Fruit fly (Drosophila melanogaster): ENCODE data around the gene CG8526.

The CG8526 gene

DNA sequence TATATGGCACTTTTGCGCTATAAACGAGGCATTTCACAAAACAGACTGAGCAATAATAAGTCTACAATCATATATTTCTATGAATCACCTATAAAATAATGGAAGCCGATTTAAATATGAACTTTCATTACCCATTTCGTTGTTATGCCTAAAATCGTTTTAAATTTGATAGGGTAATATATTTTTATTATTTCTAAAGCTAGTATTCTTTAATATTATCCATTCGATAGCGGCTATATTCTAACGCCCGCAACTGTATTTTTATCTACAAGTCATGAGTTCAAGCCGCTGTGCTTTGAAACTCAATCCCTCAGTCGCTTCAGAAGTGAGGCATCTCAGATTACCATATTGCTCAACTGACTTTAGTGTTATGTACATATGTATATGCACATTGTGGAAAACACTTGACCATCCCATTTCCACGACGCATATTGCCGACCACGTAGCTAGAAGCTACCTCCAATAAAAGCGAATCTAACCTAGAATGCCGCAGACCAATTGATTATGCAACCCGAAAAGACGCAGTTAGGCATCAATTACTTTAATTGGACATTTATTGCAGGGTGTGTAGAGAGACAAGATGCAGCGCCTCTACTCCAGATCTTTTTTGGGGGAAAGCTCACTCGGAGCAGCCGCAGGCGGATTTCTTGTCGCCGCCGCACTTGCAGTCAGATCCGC is 17.7 kb upstream of the CG8526 start:
- TF ChIP-seq achi (GFP tag; optimal IDR thresholded peaks at IDR 0.05) (no peak), Hr4 (GFP tag; optimal IDR thresholded peaks at IDR 0.05) (peak; percentile 0), fkh (GFP tag; optimal IDR thresholded peaks at IDR 0.05) (no peak), Sox102F (GFP tag; optimal IDR thresholded peaks at IDR 0.05) (no peak), Sox15 (GFP tag; optimal IDR thresholded peaks at IDR 0.05) (no peak), CG34406 (GFP tag; optimal IDR thresholded peaks at IDR 0.05) (no peak), Eip75B (GFP tag; optimal IDR thresholded peaks at IDR 0.05) (no peak), CG15336 (GFP tag; IDR thresholded peaks at IDR 0.05) (peak; percentile 42), CG8319 (GFP tag; optimal IDR thresholded peaks at IDR 0.05) (no peak), dac (GFP tag; optimal IDR thresholded peaks at IDR 0.05) (no peak), eg (GFP tag; IDR thresholded peaks at IDR 0.05) (peak; percentile 36; the same call in 1 of the 3 replicates), CG4318 (GFP tag; optimal IDR thresholded peaks at IDR 0.05) (no peak), ss (GFP tag; optimal IDR thresholded peaks at IDR 0.05) (no peak), CG32006 (GFP tag; optimal IDR thresholded peaks at IDR 0.05) (peak; percentile 41), Sox14 (GFP tag; optimal IDR thresholded peaks at IDR 0.05) (no peak), OdsH (GFP tag; optimal IDR thresholded peaks at IDR 0.05) (no peak), CG3032 (tag; optimal IDR thresholded peaks at IDR 0.05) (no peak), pdm3 (GFP tag; optimal IDR thresholded peaks at IDR 0.05) (no peak), Blimp-1 (GFP tag; optimal IDR thresholded peaks at IDR 0.05) (no peak), Met (GFP tag; optimal IDR thresholded peaks at IDR 0.05) (no peak), esn (GFP tag; optimal IDR thresholded peaks at IDR 0.05) (peak; percentile 7), CG11902 (GFP tag; optimal IDR thresholded peaks at IDR 0.05) (no peak), fd85E (GFP tag; optimal IDR thresholded peaks at IDR 0.05) (no peak), CG10669 (GFP tag; optimal IDR thresholded peaks at IDR 0.05) (no peak), CG6276 (GFP tag; optimal IDR thresholded peaks at IDR 0.05) (no peak), topi (GFP tag; optimal IDR thresholded peaks at IDR 0.05) (no peak), spab (GFP tag; optimal IDR thresholded peaks at IDR 0.05) (no peak), Ets96B (tag; optimal IDR thresholded peaks at IDR 0.05) (peak; percentile 9), svp (GFP tag) (peak; percentile 78), CG6808 (GFP tag; optimal IDR thresholded peaks at IDR 0.05) (no peak), cyc (GFP tag; optimal IDR thresholded peaks at IDR 0.05) (no peak), CG6854 (GFP tag; optimal IDR thresholded peaks at IDR 0.05) (no peak), CG11294 (GFP tag; IDR thresholded peaks at IDR 0.05) (no peak), Eip93F (GFP tag; optimal IDR thresholded peaks at IDR 0.05) (no peak), CG1621 (tag; optimal IDR thresholded peaks at IDR 0.05) (no peak), Gug (GFP tag; IDR thresholded peaks at IDR 0.05) (no peak), Smox (GFP tag; optimal IDR thresholded peaks at IDR 0.05) (no peak), CG31627 (GFP tag; optimal IDR thresholded peaks at IDR 0.05) (no peak), Eip78C (GFP tag) (peak; percentile 55), vri (GFP tag; optimal IDR thresholded peaks at IDR 0.05) (peak; percentile 23), CG10631 (GFP tag; optimal IDR thresholded peaks at IDR 0.05) (peak; percentile 32), CG11762 (GFP tag; optimal IDR thresholded peaks at IDR 0.05; ENCODE audit: insufficient read depth) (no peak), CG9139 (GFP tag; optimal IDR thresholded peaks at IDR 0.05) (no peak), salr (GFP tag; optimal IDR thresholded peaks at IDR 0.05) (no peak), acj6 (GFP tag; optimal IDR thresholded peaks at IDR 0.05) (peak; percentile 5), dsx (GFP tag; optimal IDR thresholded peaks at IDR 0.05; ENCODE audit: poor library complexity, severe bottlenecking) (no peak), Ets21C (GFP tag; optimal IDR thresholded peaks at IDR 0.05) (no peak), CG8119 (GFP tag; IDR thresholded peaks at IDR 0.05) (no peak; the same call in 2 of the 3 replicates), CG6163 (GFP tag; IDR thresholded peaks at IDR 0.05) (no peak), Hr39 (GFP tag; optimal IDR thresholded peaks at IDR 0.05) (no peak), CG7368 (GFP tag; optimal IDR thresholded peaks at IDR 0.05) (no peak), CG16779 (tag; optimal IDR thresholded peaks at IDR 0.05) (no peak)
